Worm (Caenorhabditis elegans): Measurements from ENCODE around the gene his-60.

his-60 gene

DNA sequence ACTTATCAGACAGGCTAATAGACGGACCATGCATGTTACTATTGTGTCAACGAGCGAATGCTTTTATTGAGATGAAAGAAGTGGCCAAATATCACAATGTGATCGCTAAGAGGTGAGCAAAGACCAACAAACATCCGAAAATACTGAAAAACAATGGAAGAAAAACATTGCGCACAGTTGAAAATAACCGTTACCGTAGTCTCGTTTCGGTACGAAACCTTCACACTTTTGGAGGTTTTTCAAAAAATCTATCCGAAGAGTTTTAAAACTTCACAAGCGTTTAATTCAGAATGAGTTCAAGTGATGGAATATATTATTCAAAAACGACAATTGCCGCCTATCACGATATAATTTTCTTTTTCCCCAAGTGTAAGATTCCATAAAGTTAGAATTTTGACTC lies 21.1 kb upstream of the his-60 start:
- no peak for TF ChIP-seq mml-1 (tag; optimal IDR thresholded peaks at IDR 0.05)
- TF ChIP-seq pha-4 (tag; optimal IDR thresholded peaks at IDR 0.05) = peak; percentile 61

DNA sequence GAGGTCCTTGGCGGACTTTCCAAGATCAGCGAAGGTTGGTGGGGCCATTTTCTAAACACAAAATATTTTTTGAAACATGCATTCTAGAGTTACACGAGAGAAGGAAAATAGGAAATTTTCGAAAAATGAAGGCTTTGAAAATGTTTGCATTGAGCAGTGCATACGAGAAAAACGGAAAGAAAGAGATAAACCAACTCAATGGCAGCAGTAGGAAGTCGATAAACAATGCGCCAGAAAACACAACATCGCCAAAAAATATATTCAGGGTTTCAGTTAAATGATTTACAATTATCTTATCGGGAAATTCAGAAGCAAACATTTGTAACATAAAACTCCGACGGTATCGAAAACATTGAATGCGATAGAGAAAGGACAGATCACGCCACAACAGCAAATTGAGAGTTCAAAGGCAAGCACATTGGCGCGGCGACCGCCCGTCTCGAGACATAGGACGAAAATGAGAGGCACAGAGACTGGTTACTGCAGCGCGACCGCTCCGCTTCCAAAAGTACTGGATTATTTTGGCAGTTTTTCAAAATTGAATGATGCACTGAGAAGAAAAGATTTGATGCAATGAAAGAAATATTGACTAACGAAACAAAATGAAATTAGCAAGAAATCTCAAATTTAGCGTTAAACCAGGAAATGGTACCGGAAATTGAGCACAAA lies 20.2 kb upstream of the his-60 start, which contains the start of the genes vdac-1 and R05G6.5:
Gene vdac-1, minus strand, starts transcription at position 51 of the 669 bp plus-strand sequence.
Gene R05G6.5, plus strand, starts transcription at position 527 of the 669 bp plus-strand sequence.
- no peak for TF ChIP-seq ama-1 (optimal IDR thresholded peaks at IDR 0.05)
- TF ChIP-seq nhr-12 (tag; optimal IDR thresholded peaks at IDR 0.05) = no peak
- peak; percentile 76 for TF ChIP-seq lin-39 (tag; optimal IDR thresholded peaks at IDR 0.05)
- peak; percentile 9 for TF ChIP-seq elt-1 (tag; optimal IDR thresholded peaks at IDR 0.05)
- no peak for TF ChIP-seq mdl-1 (tag; optimal IDR thresholded peaks at IDR 0.05)
- TF ChIP-seq nhr-25 (tag; optimal IDR thresholded peaks at IDR 0.05) = peak; percentile 84
- TF ChIP-seq ZK546.5 (tag; optimal IDR thresholded peaks at IDR 0.05) = no peak
- TF ChIP-seq elt-3 (tag; optimal IDR thresholded peaks at IDR 0.05) = peak in 1 of 3 experiments; percentile 9
- TF ChIP-seq aly-2 (tag; optimal IDR thresholded peaks at IDR 0.05) = no peak
- peak; percentile 56 for TF ChIP-seq nhr-76 (tag; optimal IDR thresholded peaks at IDR 0.05)
- TF ChIP-seq nhr-237 (tag; optimal IDR thresholded peaks at IDR 0.05) = no peak
- TF ChIP-seq nhr-43 (tag; optimal IDR thresholded peaks at IDR 0.05; ENCODE audit: poor library complexity, severe bottlenecking) = peak; percentile 77
- no peak for TF ChIP-seq ceh-82 (tag; optimal IDR thresholded peaks at IDR 0.05)
- no peak for TF ChIP-seq mml-1 (tag; optimal IDR thresholded peaks at IDR 0.05)
- TF ChIP-seq elt-2 (tag; optimal IDR thresholded peaks at IDR 0.05) = peak; percentile 87
- peak; percentile 92 for TF ChIP-seq nfya-1 (tag; optimal IDR thresholded peaks at IDR 0.05; ENCODE audit: insufficient read depth)
- no peak for TF ChIP-seq fkh-10 (GFP tag; optimal IDR thresholded peaks at IDR 0.05)
- peak; percentile 90 for TF ChIP-seq lin-15B (tag; optimal IDR thresholded peaks at IDR 0.05)
- TF ChIP-seq egl-5 (tag; optimal IDR thresholded peaks at IDR 0.05) = peak; percentile 71
- no peak for TF ChIP-seq ceh-16 (tag; optimal IDR thresholded peaks at IDR 0.05)
- TF ChIP-seq tbx-2 (tag; optimal IDR thresholded peaks at IDR 0.05) = no peak
- peak; percentile 73 for TF ChIP-seq snpc-4 (tag; optimal IDR thresholded peaks at IDR 0.05)
- no peak for TF ChIP-seq ztf-11 (tag; optimal IDR thresholded peaks at IDR 0.05)
- TF ChIP-seq jun-1 (tag; optimal IDR thresholded peaks at IDR 0.05) = peak; percentile 81
- TF ChIP-seq unc-62 (GFP tag; optimal IDR thresholded peaks at IDR 0.05) = peak; percentile 18
- TF ChIP-seq nhr-67 (tag; optimal IDR thresholded peaks at IDR 0.05) = no peak
- no peak for TF ChIP-seq egl-27 (tag; optimal IDR thresholded peaks at IDR 0.05)
- no peak for TF ChIP-seq nhr-28 (tag; optimal IDR thresholded peaks at IDR 0.05)
- no peak for TF ChIP-seq nhr-77 (tag; optimal IDR thresholded peaks at IDR 0.05)
- TF ChIP-seq daf-12 (tag; optimal IDR thresholded peaks at IDR 0.05) = no peak
- TF ChIP-seq ztf-4 (tag; optimal IDR thresholded peaks at IDR 0.05) = no peak
- TF ChIP-seq nhr-11 (tag; optimal IDR thresholded peaks at IDR 0.05) = no peak
- no peak for TF ChIP-seq ceh-9 (tag; optimal IDR thresholded peaks at IDR 0.05)
- peak; percentile 66 for TF ChIP-seq lsy-12 (tag; optimal IDR thresholded peaks at IDR 0.05)
- no peak for TF ChIP-seq unc-39 (tag; optimal IDR thresholded peaks at IDR 0.05)
- peak; percentile 86 for TF ChIP-seq pha-4 (tag; optimal IDR thresholded peaks at IDR 0.05)
- no peak for TF ChIP-seq sea-2 (GFP tag; optimal IDR thresholded peaks at IDR 0.05)
- no peak for TF ChIP-seq zag-1 (tag; optimal IDR thresholded peaks at IDR 0.05)
- TF ChIP-seq nhr-23 (tag; optimal IDR thresholded peaks at IDR 0.05) = peak; percentile 83
- TF ChIP-seq pqm-1 (tag; optimal IDR thresholded peaks at IDR 0.05) = peak; percentile 41
- TF ChIP-seq fos-1 (tag; optimal IDR thresholded peaks at IDR 0.05) = no peak
- TF ChIP-seq R02D3.7 (tag; optimal IDR thresholded peaks at IDR 0.05) = peak; percentile 75
- TF ChIP-seq fkh-2 (tag; optimal IDR thresholded peaks at IDR 0.05) = no peak
- peak; percentile 42 for TF ChIP-seq ceh-28 (tag; optimal IDR thresholded peaks at IDR 0.05)
- no peak for TF ChIP-seq eor-1 (tag; optimal IDR thresholded peaks at IDR 0.05)
- TF ChIP-seq hmg-11 (tag; optimal IDR thresholded peaks at IDR 0.05) = peak; percentile 39
- TF ChIP-seq skn-1 (tag; optimal IDR thresholded peaks at IDR 0.05) = no peak

Measured in whole organism, L3 larva.